Worm (Caenorhabditis elegans) whole organism, mixed stage, embryonic: Measurements from ENCODE around the gene T10F2.5.

ENCODE experiments used
- blmp-1 ChIP-seq: fragments of 150-350 bp; optimal IDR thresholded peaks from 2 replicates; lab custom pipeline; 2014; ENCODE audit warnings: missing biosample characterization, missing genetic modification characterization
- ces-1 ChIP-seq: fragments of 150-350 bp; optimal IDR thresholded peaks from 2 replicates; lab custom pipeline; 2014; ENCODE audit warnings: missing biosample characterization, missing genetic modification reagents, missing genetic modification characterization
- elt-3 ChIP-seq: fragments of 150-350 bp; optimal IDR thresholded peaks from 2 replicates; lab custom pipeline; 2014; ENCODE audit warnings: missing biosample characterization, missing genetic modification characterization
- ham-2 ChIP-seq: fragments of 200-800 bp; sonication (Bioruptor generic); optimal IDR thresholded peaks from 2 replicates; lab custom pipeline; 2018; ENCODE audit warnings: mild to moderate bottlenecking, missing genetic modification characterization, missing compliant biosample characterization
- mab-5 ChIP-seq: fragments of 150-350 bp; optimal IDR thresholded peaks from 2 replicates; lab custom pipeline; 2014; ENCODE audit warnings: missing biosample characterization, missing genetic modification characterization
- nhr-12 ChIP-seq: fragments of 150-350 bp; optimal IDR thresholded peaks from 2 replicates; lab custom pipeline; 2014; ENCODE audit warnings: missing biosample characterization, missing genetic modification characterization
- nhr-76 ChIP-seq: sonication (generic microtip); optimal IDR thresholded peaks from 2 replicates; lab custom pipeline; 2017; ENCODE audit warnings: missing biosample characterization, missing genetic modification characterization
- pha-4 ChIP-seq: fragments of 150-350 bp; optimal IDR thresholded peaks from 2 replicates; lab custom pipeline; 2018; ENCODE audit warnings: missing biosample characterization, missing genetic modification reagents, missing genetic modification characterization
- unc-39 ChIP-seq: fragments of 150-350 bp; optimal IDR thresholded peaks from 2 replicates; lab custom pipeline; 2014; ENCODE audit warnings: missing biosample characterization, missing genetic modification characterization
- ztf-11 ChIP-seq: fragments of 150-350 bp; optimal IDR thresholded peaks from 2 replicates; lab custom pipeline; 2014; ENCODE audit warnings: missing biosample characterization, missing genetic modification characterization

- no peak for TF ChIP-seq ham-2 (GFP tag; lab: Kevin White, UChicago)
- TF ChIP-seq pha-4 (tag; lab: Kevin White, UChicago): no peak
- TF ChIP-seq mab-5: no peak
- no peak for TF ChIP-seq elt-3 (tag; lab: Kevin White, UChicago)
- TF ChIP-seq nhr-12: no peak
- TF ChIP-seq nhr-76 (tag; lab: Kevin White, UChicago): no peak
- no peak for TF ChIP-seq ces-1 (GFP tag; lab: Kevin White, UChicago)
- TF ChIP-seq unc-39 (tag; lab: Kevin White, UChicago): no peak
- no peak for TF ChIP-seq blmp-1 (tag; lab: Kevin White, UChicago)
- TF ChIP-seq ztf-11 (tag; lab: Kevin White, UChicago): no peak
Measured at ce11 chrIII:5146749-5147148, 12.7 kb downstream of the T10F2.5 start.
